Fruit fly (Drosophila melanogaster) whole organism, larva: ENCODE measurements around the gene swm.

Experiments
- noc ChIP-seq: fragments of 200-800 bp; sonication (Bioruptor generic); optimal IDR thresholded peaks from 3 replicates; lab custom pipeline; 2019; ENCODE audit warnings: missing biosample characterization, mild to moderate bottlenecking, missing genetic modification characterization, moderate library complexity

The swm gene

DNA sequence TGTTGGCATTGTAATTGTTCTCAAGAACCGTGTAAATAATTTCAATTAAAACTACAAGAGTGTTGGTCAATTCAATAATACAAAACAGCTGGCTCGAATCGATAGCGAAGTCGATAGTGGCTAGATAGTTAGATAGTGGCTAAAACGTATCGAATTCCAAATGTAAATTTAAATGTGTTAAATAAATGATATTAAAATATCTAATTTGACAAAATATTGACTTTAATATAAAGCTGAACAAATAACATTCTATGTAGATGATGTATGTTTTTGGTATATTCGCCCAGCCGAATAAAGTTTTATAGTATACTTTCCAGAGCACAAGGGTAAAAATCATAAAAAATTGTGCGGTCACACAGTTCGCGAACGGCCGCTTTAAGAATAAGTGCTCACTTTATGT, 33.3 kb downstream of the swm start, which contains the start of the genes Dpm1 and CG10137:
Dpm1 (minus strand) TSS at position 53 of the 400 bp plus-strand sequence.
CG10137 (plus strand) TSS at position 371 of the 400 bp plus-strand sequence.
- no peak for TF ChIP-seq noc (tag; lab: Kevin White, UChicago)

DNA sequence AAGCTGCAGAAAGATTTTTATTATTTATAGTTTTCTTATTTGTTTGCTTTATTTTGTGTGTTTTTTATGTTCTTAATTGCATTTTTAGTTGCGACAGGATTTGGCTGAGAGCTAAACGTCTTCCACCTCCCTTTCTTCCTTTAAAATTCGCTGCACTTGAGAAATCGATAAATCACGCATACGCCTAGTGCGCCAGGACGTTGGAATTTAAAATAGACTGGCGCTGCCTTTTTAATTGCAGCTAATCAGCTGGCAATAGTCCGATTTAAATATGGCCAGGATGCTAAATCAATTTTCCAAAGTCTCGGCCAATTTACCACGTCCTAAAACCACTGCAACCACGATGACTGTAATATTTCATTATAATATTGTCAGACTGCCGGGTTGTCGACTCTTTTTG, 33.8 kb downstream of the swm start:
- no peak for TF ChIP-seq noc (tag; lab: Kevin White, UChicago)

DNA sequence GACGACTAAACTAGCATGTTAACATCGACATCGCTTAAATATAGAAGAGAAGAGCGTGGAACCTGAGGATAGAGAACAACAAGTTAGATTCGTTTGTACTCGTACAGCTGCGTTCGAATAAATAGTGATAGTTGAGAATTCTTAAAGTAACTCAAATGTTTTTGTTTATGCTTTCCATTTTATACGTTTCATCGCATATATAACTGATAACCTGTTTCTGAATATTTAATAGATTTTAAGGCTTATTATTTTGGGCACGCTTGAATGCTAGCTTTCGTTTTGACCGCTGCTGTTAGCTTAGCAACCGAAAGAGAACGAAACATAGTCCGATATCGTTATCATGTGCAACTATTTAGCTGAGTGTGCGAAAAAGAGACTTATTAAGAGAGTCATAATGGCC, 35.3 kb downstream of the swm start:
- peak; percentile 100 for TF ChIP-seq noc (tag; lab: Kevin White, UChicago)

DNA sequence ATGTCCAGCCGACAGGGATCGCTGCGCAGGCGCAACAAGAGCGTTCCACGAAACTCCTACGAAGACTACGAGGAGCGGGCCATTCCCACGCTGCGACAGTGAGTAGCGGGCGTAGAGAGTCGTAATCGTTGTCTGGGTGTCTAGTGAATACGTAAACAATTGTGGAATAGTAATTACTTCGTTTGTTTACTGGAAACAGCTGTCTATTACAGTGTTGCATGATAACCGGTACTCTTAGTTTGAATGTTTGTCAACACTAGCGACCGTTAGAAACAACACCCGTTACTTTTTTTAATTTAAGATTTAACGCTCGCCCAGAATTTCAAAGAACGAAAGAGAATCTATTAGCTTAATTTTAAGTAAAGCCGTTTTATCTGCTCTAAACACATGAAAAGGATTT, 37.0 kb downstream of the swm start, which contains the start of gene CG10165:
CG10165 (minus strand) TSS at position 214 of the 400 bp plus-strand sequence.
- TF ChIP-seq noc (tag; lab: Kevin White, UChicago): no peak

DNA sequence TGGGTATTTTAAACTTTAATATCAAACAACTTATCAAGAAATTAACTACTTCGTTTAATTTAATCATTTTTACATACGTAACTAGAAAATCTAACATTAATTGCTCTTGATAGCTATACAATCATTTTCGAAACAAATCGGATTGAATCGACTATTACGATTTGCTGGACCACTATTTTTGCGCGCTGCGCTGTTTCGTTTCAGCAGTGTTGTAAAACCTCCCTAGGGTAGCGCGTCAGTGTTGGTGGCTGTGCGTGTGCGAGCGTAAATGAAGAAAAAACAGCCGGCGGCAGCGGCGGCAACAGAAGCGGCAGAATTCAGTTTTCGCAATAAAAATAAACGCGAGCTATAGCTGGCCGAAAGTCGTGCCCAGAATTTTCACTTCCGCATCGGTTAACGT, 40.2 kb downstream of the swm start, which contains the start of gene CG33116:
CG33116 (plus strand) TSS at position 233 of the 400 bp plus-strand sequence.
- peak; percentile 74 for TF ChIP-seq noc (tag; lab: Kevin White, UChicago)

DNA sequence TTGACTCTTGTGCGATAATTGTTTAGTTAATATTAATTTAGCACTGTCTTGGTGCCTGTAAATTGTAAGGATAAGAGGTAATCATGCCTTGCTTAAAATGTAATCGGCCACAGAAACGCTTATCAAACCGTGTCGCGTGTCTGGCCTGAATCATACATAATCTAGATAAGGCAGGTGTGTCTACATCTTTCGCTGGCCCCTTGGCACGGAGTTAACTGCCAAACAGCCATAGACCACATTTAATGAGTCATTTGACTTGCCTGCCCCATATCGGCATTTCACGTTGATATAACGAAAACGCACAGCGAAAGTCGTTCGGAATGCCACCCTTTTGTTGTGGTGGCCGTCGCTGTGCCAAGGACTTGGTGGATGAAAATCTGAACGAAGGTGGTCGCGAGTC, 42.2 kb downstream of the swm start, which contains the start of gene CG31697:
CG31697 (plus strand) TSS at position 215 of the 400 bp plus-strand sequence.
- TF ChIP-seq noc (tag; lab: Kevin White, UChicago): no peak

DNA sequence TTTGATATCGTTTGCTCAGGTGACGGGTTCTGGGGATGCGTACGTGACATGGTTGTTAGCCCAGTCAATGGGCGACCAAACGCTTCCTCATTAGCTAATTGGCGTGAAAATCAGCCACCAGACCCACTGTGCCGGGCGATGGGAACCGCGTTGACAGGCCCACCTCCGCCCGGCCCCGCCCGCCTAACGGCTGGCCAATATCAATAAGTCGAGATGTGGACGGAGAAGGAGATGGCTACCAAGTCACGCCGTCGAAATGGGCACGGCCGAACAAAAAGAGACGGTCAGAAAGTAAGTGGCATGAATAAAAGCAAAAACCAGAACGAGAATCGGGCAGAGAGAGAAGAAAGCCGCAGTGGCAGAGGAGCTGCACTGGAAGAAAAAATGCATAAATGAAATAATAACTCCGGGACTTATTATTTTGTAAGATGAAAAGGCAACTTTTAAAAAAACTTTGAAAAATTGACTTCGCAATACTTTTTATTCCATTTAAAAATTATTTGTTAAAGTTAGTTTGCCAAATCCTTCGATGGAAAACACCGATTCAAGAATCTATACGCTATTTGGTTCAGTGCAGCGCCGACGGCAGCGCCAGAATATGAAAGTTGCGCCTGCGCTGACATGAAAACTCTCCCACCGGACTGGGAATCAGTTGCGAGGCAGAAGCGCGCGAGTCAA, 44.9 kb downstream of the swm start, which contains the start of gene CG13082:
CG13082 (plus strand) TSS at position 647 of the 678 bp plus-strand sequence.
- TF ChIP-seq noc (tag; lab: Kevin White, UChicago): peak; percentile 68

DNA sequence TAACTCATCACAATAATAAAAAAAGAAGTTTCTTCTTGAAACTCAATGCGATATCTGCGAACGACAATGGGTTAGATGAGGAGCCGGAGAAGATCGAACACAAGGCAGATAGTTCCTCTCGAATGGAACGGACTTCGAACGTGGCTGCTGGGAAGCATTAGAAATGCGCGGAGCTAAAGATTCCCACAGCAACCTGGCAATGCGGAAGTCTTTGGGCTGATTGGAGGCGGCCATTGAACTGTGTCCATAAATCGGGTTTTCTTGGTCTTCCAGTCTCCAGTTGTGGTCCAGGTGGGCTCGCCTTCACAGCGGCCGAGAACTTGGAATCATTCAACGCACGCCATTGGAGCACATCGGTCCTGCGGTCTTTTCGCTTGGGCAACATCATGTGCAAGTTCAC, 47.3 kb downstream of the swm start, which contains the start of gene CG13081:
CG13081 (plus strand) TSS at position 301 of the 400 bp plus-strand sequence.
- TF ChIP-seq noc (tag; lab: Kevin White, UChicago): no peak

DNA sequence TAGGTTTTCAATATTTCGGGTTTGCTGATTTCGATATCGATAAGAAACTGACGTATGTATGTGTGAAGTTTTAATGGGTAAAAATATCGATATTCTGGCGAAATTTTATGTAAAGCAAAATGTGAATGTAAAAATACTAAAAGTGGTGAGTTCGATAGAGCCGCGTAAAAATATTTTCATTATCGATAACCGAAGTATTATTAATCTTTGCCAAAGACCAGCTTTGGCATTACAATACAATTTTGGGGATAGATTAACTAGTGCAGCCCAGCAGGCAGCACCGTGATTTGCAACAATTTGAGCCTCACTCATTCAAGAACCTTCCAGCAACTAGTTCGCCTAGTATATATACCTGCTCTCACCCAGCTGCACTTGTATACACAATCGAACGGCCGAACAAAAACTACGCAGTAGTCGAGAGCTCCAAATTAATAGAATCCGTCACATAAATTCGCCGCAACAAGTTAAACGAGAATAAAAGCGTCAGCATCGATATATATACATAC, 49.3 kb downstream of the swm start:
- TF ChIP-seq noc (tag; lab: Kevin White, UChicago): no peak

DNA sequence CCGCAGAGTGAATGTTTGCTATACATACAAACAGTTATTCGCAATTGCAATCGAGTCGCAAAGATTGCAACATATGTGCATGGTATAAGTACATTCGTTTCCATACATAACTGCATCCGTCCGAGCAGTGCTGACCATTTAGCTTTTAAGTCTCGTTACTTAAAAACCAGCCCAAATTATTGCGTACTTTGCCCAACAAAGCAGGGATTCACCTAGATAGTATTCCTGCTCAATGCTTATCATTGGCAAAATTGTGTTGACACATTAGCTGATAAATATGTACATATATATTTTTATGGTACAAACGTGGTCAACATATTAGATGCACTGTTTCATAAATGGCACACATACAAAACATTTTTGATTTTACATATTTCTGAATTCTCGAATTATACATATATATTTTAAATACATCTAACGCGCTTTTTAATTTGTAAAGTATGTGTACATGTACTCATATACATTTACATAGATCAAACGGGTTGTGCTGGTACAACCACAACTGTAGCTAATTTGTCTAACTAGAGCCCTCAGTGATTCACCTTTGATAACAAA, 50.0 kb downstream of the swm start:
- peak; percentile 68 for TF ChIP-seq noc (tag; lab: Kevin White, UChicago)

DNA sequence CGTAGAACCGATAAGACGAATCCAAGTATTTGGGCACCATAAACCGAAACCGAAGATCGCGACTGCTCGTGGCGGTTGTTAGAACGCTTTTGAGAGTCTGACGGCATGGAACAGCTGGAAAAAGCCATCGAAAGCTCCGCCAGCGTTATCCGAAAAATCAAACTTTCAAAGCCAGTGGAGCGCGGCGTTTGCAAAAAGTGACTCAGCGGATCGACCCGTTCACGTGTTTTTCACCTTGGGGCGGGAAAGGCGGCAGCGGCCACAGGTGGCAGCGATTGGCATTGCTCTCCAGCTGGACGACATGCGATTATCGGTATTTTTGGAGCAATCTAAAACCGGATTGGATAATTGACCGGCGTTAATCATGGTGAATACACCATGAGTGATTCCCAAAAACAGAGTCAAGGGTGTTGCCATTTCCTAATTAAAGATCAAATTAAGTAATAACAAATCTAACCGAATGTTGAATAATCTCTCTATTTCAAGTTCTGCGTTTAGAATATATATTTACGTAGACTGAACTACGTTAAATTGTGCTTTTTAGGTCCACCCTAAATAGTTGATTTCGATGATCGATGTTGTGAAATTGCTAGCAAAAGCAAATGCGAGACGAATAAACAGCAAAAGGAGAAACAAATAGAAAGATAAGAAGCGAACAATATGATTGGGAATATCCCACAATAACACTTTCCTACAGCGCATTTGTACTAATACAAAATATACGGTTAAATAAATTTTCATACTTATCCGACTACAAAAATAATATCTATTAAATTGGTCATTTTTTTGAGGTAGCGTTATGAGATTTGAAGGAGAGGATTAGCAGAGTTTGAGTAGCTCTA, 54.0 kb downstream of the swm start, which contains the start of gene CG10337:
CG10337 (minus strand) TSS at position 91 of the 842 bp plus-strand sequence.
- TF ChIP-seq noc (tag; lab: Kevin White, UChicago): peak; percentile 86
